Worm (Caenorhabditis elegans) whole organism, L1 larva: ENCODE measurements around the gene pgam-5.

Experiments used
- C16A3.4 ChIP-seq: fragments of 150-350 bp; optimal IDR thresholded peaks from 2 replicates; lab custom pipeline; 2014; ENCODE audit warnings: missing biosample characterization, missing genetic modification characterization
- jun-1 ChIP-seq: fragments of 150-350 bp; optimal IDR thresholded peaks from 2 replicates; lab custom pipeline; 2014; ENCODE audit warnings: missing biosample characterization, missing genetic modification reagents, missing genetic modification characterization
- mdl-1 ChIP-seq, 2 experiments: fragments of 150-350 bp; optimal IDR thresholded peaks; 2 replicates each; lab custom pipeline; 2014 to 2017; ENCODE audit warnings: missing biosample characterization in 2 of 2, missing genetic modification characterization in 2 of 2, inconsistent platforms in 1 of 2
- mep-1 ChIP-seq: fragments of 150-350 bp; optimal IDR thresholded peaks from 2 replicates; lab custom pipeline; 2014; ENCODE audit warnings: missing biosample characterization, missing genetic modification characterization
- vab-15 ChIP-seq: sonication (generic microtip); optimal IDR thresholded peaks from 2 replicates; lab custom pipeline; 2017; ENCODE audit warnings: missing genotype, mild to moderate bottlenecking, missing genetic modification characterization, missing compliant biosample characterization

pgam-5 gene

DNA sequence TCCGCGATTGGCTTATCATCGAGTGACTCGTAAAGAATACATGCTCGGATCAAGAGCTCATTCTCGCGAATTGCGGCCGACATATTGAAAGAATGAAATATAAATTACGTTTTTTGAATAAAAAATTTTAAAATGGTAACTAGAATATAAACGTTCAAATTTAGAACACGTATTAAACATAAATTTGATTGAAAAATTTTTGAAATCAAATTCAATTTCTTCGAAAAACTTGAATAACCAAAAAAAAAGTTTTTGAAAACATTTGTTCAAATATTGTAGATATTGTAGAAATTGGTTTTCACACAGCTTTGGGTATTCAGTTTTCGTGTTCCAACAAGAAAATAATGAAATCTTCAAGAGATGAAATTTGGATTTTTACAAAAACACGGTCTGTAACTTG, 50.5 kb downstream of the pgam-5 start, which contains the start of gene fbxa-224:
fbxa-224 (minus strand) TSS at position 101 of the 400 bp plus-strand sequence.
- TF ChIP-seq mep-1 (tag; lab: Kevin White, UChicago): no peak
- no peak for TF ChIP-seq jun-1 (tag; lab: Kevin White, UChicago)
- no peak for TF ChIP-seq C16A3.4 (tag; lab: Kevin White, UChicago)
- TF ChIP-seq mdl-1 (tag; optimal IDR thresholded peaks at IDR 0.05; lab: Kevin White, UChicago): no peak
- no peak for TF ChIP-seq vab-15 (tag; lab: Kevin White, UChicago)
